Worm (Caenorhabditis elegans): Measurements from ENCODE around the gene sdz-32.

The sdz-32 gene

DNA sequence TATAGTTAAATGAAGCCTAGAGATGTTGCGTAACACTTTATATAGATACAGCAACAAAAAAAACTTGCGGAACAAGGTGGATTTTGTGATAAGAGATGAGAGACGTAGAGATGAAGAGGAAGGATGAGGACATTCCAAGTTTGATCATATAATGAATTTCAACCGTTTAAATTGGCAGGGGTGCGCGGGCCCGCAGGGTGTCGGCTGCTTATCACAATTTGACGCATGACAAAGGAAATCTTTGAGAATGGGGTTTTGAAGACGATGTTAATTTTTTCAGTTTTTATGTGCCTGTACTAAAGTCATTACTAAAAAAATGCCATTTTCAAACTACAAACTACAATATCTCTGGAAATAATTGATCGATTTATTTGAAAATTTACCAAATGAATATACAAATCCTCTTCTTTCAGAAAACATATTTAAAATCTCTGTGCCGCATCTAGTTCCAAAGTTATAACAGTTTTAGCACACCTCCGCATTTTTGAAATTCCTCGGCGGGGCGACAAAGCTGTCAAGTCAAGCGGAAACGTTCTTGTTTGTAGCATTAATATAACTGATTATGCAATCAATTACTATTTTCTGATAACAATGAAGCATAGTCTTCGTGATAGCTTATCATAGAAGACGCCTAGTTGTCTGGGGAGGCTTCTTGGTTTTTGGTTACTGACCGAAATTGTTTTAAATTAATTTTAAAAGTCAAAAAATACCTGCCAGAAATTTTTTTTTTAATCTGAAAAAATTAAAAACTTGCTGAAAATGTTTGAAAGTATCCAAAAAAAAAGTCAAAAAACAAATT, 33.8 kb upstream of the sdz-32 start:
- TF ChIP-seq lin-39 (tag; optimal IDR thresholded peaks at IDR 0.05) (no peak), pqm-1 (tag; optimal IDR thresholded peaks at IDR 0.05) (peak; percentile 57), elt-2 (tag; optimal IDR thresholded peaks at IDR 0.05) (peak; percentile 89), snpc-4 (tag; optimal IDR thresholded peaks at IDR 0.05) (peak; percentile 57)

ce11 chrII:3440641-3440926, 33.3 kb upstream of the sdz-32 start, which contains the start of gene C16C8.17:
Gene C16C8.17, plus strand, starts transcription at chrII:3440827.
- TF ChIP-seq nfya-1 (tag; optimal IDR thresholded peaks at IDR 0.05; ENCODE audit: insufficient read depth) (no peak), pha-4 (tag; optimal IDR thresholded peaks at IDR 0.05) (no peak), nhr-12 (tag; optimal IDR thresholded peaks at IDR 0.05) (no peak), lin-39 (tag; optimal IDR thresholded peaks at IDR 0.05) (no peak), skn-1 (tag; optimal IDR thresholded peaks at IDR 0.05) (no peak)

ce11 chrII:3441377-3441776, 32.5 kb upstream of the sdz-32 start, which contains the start of gene C16C8.27:
Gene C16C8.27, plus strand, starts transcription at chrII:3441677.
- TF ChIP-seq nhr-76 (tag; optimal IDR thresholded peaks at IDR 0.05) (no peak), ama-1 (optimal IDR thresholded peaks at IDR 0.05) (no peak), elt-3 (tag; optimal IDR thresholded peaks at IDR 0.05) (no peak), zag-1 (tag; optimal IDR thresholded peaks at IDR 0.05) (no peak)

DNA sequence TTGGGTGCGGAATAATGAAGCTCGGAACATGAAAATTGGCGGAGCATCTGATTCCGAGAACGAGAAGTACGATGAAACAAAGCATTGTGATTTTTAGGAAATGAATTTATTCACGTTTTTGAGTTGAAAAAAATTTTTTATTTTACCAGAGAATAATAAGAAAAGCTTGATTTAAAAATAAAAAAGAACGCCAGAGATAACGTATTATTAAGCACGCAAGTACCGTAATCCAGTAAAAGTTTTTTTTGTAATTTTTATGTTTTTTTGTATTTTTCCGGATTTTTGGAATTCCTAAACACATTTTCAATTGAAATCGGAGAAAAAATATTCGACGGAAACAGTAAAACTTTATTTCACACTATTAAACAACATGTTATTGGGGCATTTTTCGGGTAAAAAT, 30.7 kb upstream of the sdz-32 start, which contains the start of gene C16C8.22:
TSS of gene C16C8.22 (minus strand) at position 101 of the 400 bp plus-strand sequence.
- no peak for TF ChIP-seq nhr-67 (tag; optimal IDR thresholded peaks at IDR 0.05)
- no peak for TF ChIP-seq nhr-11 (tag; optimal IDR thresholded peaks at IDR 0.05)
- TF ChIP-seq ztf-11 (tag; optimal IDR thresholded peaks at IDR 0.05), result no peak
- TF ChIP-seq fkh-10 (GFP tag; optimal IDR thresholded peaks at IDR 0.05), result no peak
- TF ChIP-seq ceh-9 (tag; optimal IDR thresholded peaks at IDR 0.05), result no peak
- no peak for TF ChIP-seq snpc-4 (tag; optimal IDR thresholded peaks at IDR 0.05)
- TF ChIP-seq elt-2 (tag; optimal IDR thresholded peaks at IDR 0.05), result no peak
- TF ChIP-seq daf-12 (tag; optimal IDR thresholded peaks at IDR 0.05), result no peak
- TF ChIP-seq pqm-1 (tag; optimal IDR thresholded peaks at IDR 0.05), result no peak
- no peak for TF ChIP-seq ZK546.5 (tag; optimal IDR thresholded peaks at IDR 0.05)
- no peak for TF ChIP-seq zag-1 (tag; optimal IDR thresholded peaks at IDR 0.05)
- TF ChIP-seq nhr-23 (tag; optimal IDR thresholded peaks at IDR 0.05), result no peak

- TF ChIP-seq nhr-25 (tag; optimal IDR thresholded peaks at IDR 0.05), result no peak
- TF ChIP-seq nhr-12 (tag; optimal IDR thresholded peaks at IDR 0.05), result no peak
- no peak for TF ChIP-seq ztf-4 (tag; optimal IDR thresholded peaks at IDR 0.05)
- TF ChIP-seq ZK546.5 (tag; optimal IDR thresholded peaks at IDR 0.05), result no peak
- TF ChIP-seq nhr-43 (tag; optimal IDR thresholded peaks at IDR 0.05; ENCODE audit: poor library complexity, severe bottlenecking), result no peak
- no peak for TF ChIP-seq lsy-12 (tag; optimal IDR thresholded peaks at IDR 0.05)
- no peak for TF ChIP-seq elt-1 (tag; optimal IDR thresholded peaks at IDR 0.05)
- TF ChIP-seq nhr-11 (tag; optimal IDR thresholded peaks at IDR 0.05), result no peak
- no peak for TF ChIP-seq nhr-237 (tag; optimal IDR thresholded peaks at IDR 0.05)
Measured at ce11 chrII:3444280-3444679, 29.6 kb upstream of the sdz-32 start, which contains the start of gene C16C8.4. Gene C16C8.4, minus strand, starts transcription at chrII:3444380.

DNA sequence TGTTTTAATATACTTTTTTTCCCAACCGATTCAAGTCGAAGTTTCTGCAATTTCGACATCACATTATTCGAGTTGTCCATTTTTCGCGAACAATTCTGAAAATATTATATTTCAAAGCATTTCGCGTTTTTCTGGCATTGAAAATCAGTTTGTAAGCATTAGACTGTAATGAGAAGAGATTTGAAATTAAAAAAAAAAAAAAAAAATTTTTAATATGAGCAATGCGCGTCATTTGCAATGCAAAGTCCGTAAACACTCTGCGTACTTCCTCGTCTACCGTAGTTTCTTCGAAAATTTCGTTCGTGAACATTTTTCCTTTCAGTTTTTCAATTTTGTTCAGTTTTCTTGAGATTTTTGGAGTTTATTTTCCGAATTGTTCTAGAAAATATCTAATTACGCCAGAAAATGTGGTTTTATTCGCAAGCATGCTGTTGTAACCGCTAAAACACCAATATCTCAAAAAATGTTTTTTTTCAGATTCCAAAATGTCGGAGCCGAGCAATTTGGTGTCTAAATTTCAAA, 28.5 kb upstream of the sdz-32 start, which contains the start of the genes C16C8.5 and C16C8.16:
TSS of gene C16C8.5 (minus strand) at position 101 of the 522 bp plus-strand sequence.
TSS of gene C16C8.16 (plus strand) at position 472 of the 522 bp plus-strand sequence.
- TF ChIP-seq mml-1 (tag; optimal IDR thresholded peaks at IDR 0.05) (no peak), elt-3 (tag; optimal IDR thresholded peaks at IDR 0.05) (no peak), ceh-9 (tag; optimal IDR thresholded peaks at IDR 0.05) (no peak), ama-1 (optimal IDR thresholded peaks at IDR 0.05) (no peak), unc-62 (GFP tag; optimal IDR thresholded peaks at IDR 0.05) (no peak), R02D3.7 (tag; optimal IDR thresholded peaks at IDR 0.05) (no peak), lin-15B (tag; optimal IDR thresholded peaks at IDR 0.05) (no peak), nhr-43 (tag; optimal IDR thresholded peaks at IDR 0.05; ENCODE audit: poor library complexity, severe bottlenecking) (no peak), fkh-2 (tag; optimal IDR thresholded peaks at IDR 0.05) (no peak)

Measured in whole organism, L3 larva.